Fruit fly (Drosophila melanogaster): ENCODE results near the gene Spn77Bc.

DNA sequence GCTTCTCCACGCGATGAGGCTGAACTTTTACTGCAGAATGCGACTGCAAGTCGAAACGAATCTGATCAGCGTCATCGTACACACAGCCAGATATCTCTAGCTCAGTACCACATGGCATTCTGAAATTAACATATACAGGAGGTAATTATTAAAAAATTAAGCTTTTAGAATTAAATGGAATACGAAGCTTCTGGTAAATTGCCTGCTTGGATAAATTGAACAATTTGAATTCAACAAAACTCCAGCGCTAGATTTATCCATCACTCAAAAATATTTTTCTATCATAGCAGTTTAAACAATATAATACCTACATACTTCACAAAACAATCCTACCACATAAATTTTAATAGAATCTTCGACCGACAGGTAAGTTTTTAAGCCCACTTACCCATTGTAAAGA lies 43.3 kb upstream of the Spn77Bc start, which contains the start of gene SCCRO4:
- TF ChIP-seq CG5204 (GFP tag; optimal IDR thresholded peaks at IDR 0.05) (no peak), CG7045 (GFP tag; optimal IDR thresholded peaks at IDR 0.05) (no peak), Mnt (GFP tag; optimal IDR thresholded peaks at IDR 0.05) (no peak), toe (GFP tag; optimal IDR thresholded peaks at IDR 0.05) (no peak), Crg-1 (GFP tag; optimal IDR thresholded peaks at IDR 0.05) (no peak), ovo (GFP tag; optimal IDR thresholded peaks at IDR 0.05) (no peak), tj (GFP tag; optimal IDR thresholded peaks at IDR 0.05) (no peak), CG1620 (GFP tag; optimal IDR thresholded peaks at IDR 0.05) (no peak), bab1 (GFP tag; optimal IDR thresholded peaks at IDR 0.05) (no peak), CG11617 (GFP tag; optimal IDR thresholded peaks at IDR 0.05) (no peak)

Data from whole organism, adult.